Worm (Caenorhabditis elegans): ENCODE results near the gene F20D6.15.

ce11 chrV:8178279-8178678, 10.0 kb downstream of the F20D6.15 start:
- no peak for TF ChIP-seq ztf-11 (tag; optimal IDR thresholded peaks at IDR 0.05)
- no peak for TF ChIP-seq skn-1 (tag; optimal IDR thresholded peaks at IDR 0.05)
- no peak for TF ChIP-seq nhr-11 (tag; optimal IDR thresholded peaks at IDR 0.05)
- no peak for TF ChIP-seq dmd-4 (tag; optimal IDR thresholded peaks at IDR 0.05)
- no peak for TF ChIP-seq mdl-1 (tag; optimal IDR thresholded peaks at IDR 0.05)
- no peak for TF ChIP-seq lsy-2 (tag; optimal IDR thresholded peaks at IDR 0.05)
- TF ChIP-seq fos-1 (tag; optimal IDR thresholded peaks at IDR 0.05): no peak
- no peak for TF ChIP-seq nhr-237 (tag; optimal IDR thresholded peaks at IDR 0.05)
- no peak for TF ChIP-seq zag-1 (tag; optimal IDR thresholded peaks at IDR 0.05)
- TF ChIP-seq ceh-82 (tag; optimal IDR thresholded peaks at IDR 0.05): no peak
- no peak for TF ChIP-seq ama-1 (optimal IDR thresholded peaks at IDR 0.05)
- TF ChIP-seq unc-55 (GFP tag; optimal IDR thresholded peaks at IDR 0.05): no peak
- TF ChIP-seq nhr-25 (tag; optimal IDR thresholded peaks at IDR 0.05): no peak

Measured in whole organism, L2 larva.